Worm (Caenorhabditis elegans) whole organism, L4 larva: ENCODE measurements around the gene Y57E12AL.6.

Source experiments
- T26A8.4 ChIP-seq: fragments of 200-800 bp; sonication (Bioruptor generic); IDR thresholded peaks from 2 replicates; pipeline ENCODE4 v1.3.6; 2022; ENCODE audit warnings: missing genetic modification characterization, missing compliant biosample characterization
- Y105C5A.15 ChIP-seq: fragments of 200-800 bp; sonication (Bioruptor generic); IDR thresholded peaks from 2 replicates; pipeline ENCODE4 v1.3.6; 2022; ENCODE audit warnings: missing genetic modification characterization, missing compliant biosample characterization
- Y48G9A.11 ChIP-seq: fragments of 200-800 bp; sonication (Bioruptor generic); IDR thresholded peaks from 2 replicates; pipeline ENCODE4 v1.3.6; 2022; ENCODE audit warnings: missing genetic modification reagents, missing genetic modification characterization, missing compliant biosample characterization
- ZK546.5 ChIP-seq, 2 experiments: sonication (generic microtip); optimal IDR thresholded peaks; 2 replicates each; lab custom pipeline; 2017; ENCODE audit warnings: missing biosample characterization in 2 of 2, missing genetic modification characterization in 2 of 2
- aha-1 ChIP-seq: fragments of 150-350 bp; peaks from one replicate; lab custom pipeline; 2014; ENCODE audit warnings: missing biosample characterization, missing genetic modification characterization
- attf-4 ChIP-seq: sonication (generic microtip); optimal IDR thresholded peaks from 3 replicates; lab custom pipeline; 2017; ENCODE audit warnings: missing biosample characterization, missing genetic modification characterization
- cey-2 ChIP-seq: sonication (generic microtip); optimal IDR thresholded peaks from 3 replicates; lab custom pipeline; 2017; ENCODE audit warnings: missing genetic modification characterization, mild to moderate bottlenecking, missing compliant biosample characterization, antibody characterized with exemption, borderline replicate concordance; ENCODE audit not compliant: insufficient read depth
- daf-8 ChIP-seq: fragments of 200-800 bp; sonication (Bioruptor generic); IDR thresholded peaks from 2 replicates; pipeline ENCODE4 v1.3.6; 2022; ENCODE audit warnings: missing genetic modification characterization, missing compliant biosample characterization
- dve-1 ChIP-seq: sonication (generic microtip); optimal IDR thresholded peaks from 2 replicates; lab custom pipeline; 2017; ENCODE audit warnings: antibody characterized with exemption, mild to moderate bottlenecking, missing genetic modification characterization, missing compliant biosample characterization; ENCODE audit not compliant: insufficient read depth
- fos-1 ChIP-seq: fragments of 150-350 bp; optimal IDR thresholded peaks from 2 replicates; lab custom pipeline; 2014; ENCODE audit warnings: missing biosample characterization, missing genetic modification characterization
- lin-15B ChIP-seq: fragments of 150-350 bp; sonication (generic microtip); optimal IDR thresholded peaks from 3 replicates; lab custom pipeline; 2014; ENCODE audit warnings: missing biosample characterization, missing genetic modification characterization
- lin-29 ChIP-seq: fragments of 200-800 bp; sonication (Bioruptor generic); IDR thresholded peaks from 2 replicates; pipeline ENCODE4 v1.3.6; 2022; ENCODE audit warnings: missing genetic modification reagents, missing genetic modification characterization, missing compliant biosample characterization
- lin-38 ChIP-seq: fragments of 200-800 bp; sonication (Bioruptor generic); IDR thresholded peaks from 2 replicates; pipeline ENCODE4 v1.3.6; 2022; ENCODE audit warnings: missing genetic modification reagents, missing genetic modification characterization, missing compliant biosample characterization
- lsy-2 ChIP-seq, 2 experiments: fragments of 150-350 bp in 1 of 2; sonication (generic microtip) in 1 of 2; optimal IDR thresholded peaks; 2 replicates each; lab custom pipeline; 2014 to 2017; ENCODE audit warnings: missing biosample characterization in 2 of 2, missing genetic modification characterization in 2 of 2
- mdl-1 ChIP-seq, 2 experiments: fragments of 150-350 bp in 1 of 2; sonication (generic microtip) in 1 of 2; optimal IDR thresholded peaks; 2 replicates each; lab custom pipeline; 2014 to 2017; ENCODE audit warnings: missing biosample characterization in 2 of 2, missing genetic modification characterization in 2 of 2
- mdt-29 ChIP-seq: fragments of 200-800 bp; sonication (Bioruptor generic); IDR thresholded peaks from 2 replicates; pipeline ENCODE4 v1.3.6; 2022; ENCODE audit warnings: missing genetic modification reagents, missing genetic modification characterization, missing compliant biosample characterization
- mxl-2 ChIP-seq: fragments of 200-800 bp; sonication (Bioruptor generic); conservative IDR thresholded peaks from 2 replicates; pipeline ENCODE4 v1.3.6; 2022; ENCODE audit warnings: missing genetic modification reagents, missing genetic modification characterization, missing compliant biosample characterization
- mxl-3 ChIP-seq: fragments of 200-800 bp; sonication (Bioruptor generic); optimal IDR thresholded peaks from 2 replicates; lab custom pipeline; 2018; ENCODE audit warnings: mild to moderate bottlenecking, missing genetic modification characterization, missing compliant biosample characterization
- nhr-11 ChIP-seq: fragments of 150-350 bp; optimal IDR thresholded peaks from 2 replicates; lab custom pipeline; 2014; ENCODE audit warnings: missing biosample characterization, missing genetic modification characterization
- nhr-237 ChIP-seq: sonication (generic microtip); optimal IDR thresholded peaks from 2 replicates; lab custom pipeline; 2017; ENCODE audit warnings: missing biosample characterization, missing genetic modification characterization
- nhr-25 ChIP-seq: sonication (generic microtip); optimal IDR thresholded peaks from 2 replicates; lab custom pipeline; 2017; ENCODE audit warnings: missing genetic modification characterization, mild to moderate bottlenecking, missing compliant biosample characterization, antibody characterized with exemption, moderate library complexity, borderline replicate concordance; ENCODE audit not compliant: insufficient read depth
- php-3 ChIP-seq: fragments of 200-800 bp; sonication (Bioruptor generic); IDR thresholded peaks from 2 replicates; pipeline ENCODE4 v1.3.6; 2022; ENCODE audit warnings: missing genetic modification reagents, missing genetic modification characterization, missing compliant biosample characterization
- pqm-1 ChIP-seq: sonication (generic microtip); optimal IDR thresholded peaks from 2 replicates; lab custom pipeline; 2017; ENCODE audit warnings: missing biosample characterization, missing genetic modification characterization
- saeg-2 ChIP-seq: fragments of 200-800 bp; sonication (Bioruptor generic); IDR thresholded peaks from 2 replicates; pipeline ENCODE4 v1.3.6; 2022; ENCODE audit warnings: missing genetic modification reagents, missing genetic modification characterization, missing compliant biosample characterization
- set-16 ChIP-seq: fragments of 200-800 bp; sonication (Bioruptor generic); IDR thresholded peaks from 2 replicates; pipeline ENCODE4 v1.3.6; 2022; ENCODE audit warnings: missing genetic modification reagents, missing genetic modification characterization, missing compliant biosample characterization
- tag-97 ChIP-seq: fragments of 200-800 bp; sonication (Bioruptor generic); IDR thresholded peaks from 2 replicates; pipeline ENCODE4 v1.3.6; 2022; ENCODE audit warnings: missing genetic modification characterization, missing compliant biosample characterization
- unc-130 ChIP-seq: sonication (generic microtip); optimal IDR thresholded peaks from 2 replicates; lab custom pipeline; 2016; ENCODE audit warnings: missing genetic modification reagents, missing genetic modification characterization, missing compliant biosample characterization
- unc-62 ChIP-seq, 3 experiments: fragments of 150-350 bp in 1 of 3; sonication (generic microtip); optimal IDR thresholded peaks in 2 of 3; peaks in 1 of 3; 1 replicate in 1 of 3; 2 replicates in 2 of 3; lab custom pipeline; 2014 to 2017; ENCODE audit warnings: missing biosample characterization in 3 of 3, missing genetic modification characterization in 3 of 3, missing genetic modification reagents in 3 of 3, missing genotype in 1 of 3
- zfp-3 ChIP-seq: fragments of 200-800 bp; sonication (Bioruptor generic); conservative IDR thresholded peaks from 2 replicates; pipeline ENCODE4 v1.3.6; 2022; ENCODE audit warnings: missing genetic modification reagents, missing genetic modification characterization, missing compliant biosample characterization
- zip-2 ChIP-seq: fragments of 150-350 bp; optimal IDR thresholded peaks from 2 replicates; lab custom pipeline; 2014; ENCODE audit warnings: missing biosample characterization, missing genetic modification characterization

Y57E12AL.6 gene

ce11 chrV:7054598-7054997 lies 5.7 kb downstream of the Y57E12AL.6 start, which contains the start of gene spig-8:
Gene spig-8, plus strand, starts transcription at chrV:7054898.
- TF ChIP-seq set-16 (GFP tag; lab: Robert Waterston, UW) = no peak
- no peak for TF ChIP-seq zfp-3 (GFP tag; lab: Robert Waterston, UW)
- no peak for TF ChIP-seq lin-38
- no peak for TF ChIP-seq mxl-2 (GFP tag; lab: Robert Waterston, UW)
- TF ChIP-seq daf-8 = no peak
- TF ChIP-seq T26A8.4 = no peak
- TF ChIP-seq mdl-1 (tag; optimal IDR thresholded peaks at IDR 0.05; lab: Kevin White, UChicago) = no peak
- TF ChIP-seq unc-130 = no peak
- no peak for TF ChIP-seq zip-2

ce11 chrV:7053100-7053499 lies 7.2 kb downstream of the Y57E12AL.6 start, which contains the start of gene txt-17:
Gene txt-17, minus strand, starts transcription at chrV:7053200.
- no peak for TF ChIP-seq mxl-3
- TF ChIP-seq dve-1 = no peak
- no peak for TF ChIP-seq cey-2 (tag; lab: Kevin White, UChicago)
- no peak for TF ChIP-seq lin-29 (GFP tag; lab: Robert Waterston, UW)
- TF ChIP-seq nhr-237 (tag; lab: Kevin White, UChicago) = no peak
- no peak for TF ChIP-seq php-3
- TF ChIP-seq saeg-2 = no peak
- no peak for TF ChIP-seq ZK546.5 (tag; optimal IDR thresholded peaks at IDR 0.05; lab: Kevin White, UChicago)
- TF ChIP-seq lsy-2 (tag; optimal IDR thresholded peaks at IDR 0.05; lab: Kevin White, UChicago) = no peak

- TF ChIP-seq Y48G9A.11 (GFP tag; lab: Robert Waterston, UW) (peak; percentile 96), pqm-1 (no peak)
Measured at ce11 chrV:7051133-7051765, 9.0 kb downstream of the Y57E12AL.6 start, which contains the start of the genes tofu-2 and spig-1. Gene tofu-2, minus strand, starts transcription at chrV:7051248. Gene spig-1, plus strand, starts transcription at chrV:7051715.

ce11 chrV:7050153-7050552 lies 10.1 kb downstream of the Y57E12AL.6 start:
- TF ChIP-seq aha-1 (peak; percentile 27), Y105C5A.15 (GFP tag; lab: Robert Waterston, UW) (no peak), nhr-11 (tag; lab: Kevin White, UChicago) (no peak), unc-62 (GFP tag; optimal IDR thresholded peaks at IDR 0.05 in 1 of 2; lab: Kevin White, UChicago) (peak in 1 of 2 experiments; percentile 92), unc-62 (tag; optimal IDR thresholded peaks at IDR 0.05; lab: Kevin White, UChicago) (no peak)

- TF ChIP-seq unc-62 (GFP tag; optimal IDR thresholded peaks at IDR 0.05 in 1 of 2; lab: Kevin White, UChicago) = peak in 1 of 2 experiments; percentile 16
- TF ChIP-seq unc-62 (tag; optimal IDR thresholded peaks at IDR 0.05; lab: Kevin White, UChicago) = no peak
- TF ChIP-seq nhr-25 (tag; lab: Kevin White, UChicago) = no peak
Measured at ce11 chrV:7047512-7047911, 12.8 kb downstream of the Y57E12AL.6 start, which contains the start of gene F20A1.8. Gene F20A1.8, minus strand, starts transcription at chrV:7047612.

ce11 chrV:7046005-7046404 lies 14.3 kb downstream of the Y57E12AL.6 start, which contains the start of gene F20A1.2:
Gene F20A1.2, plus strand, starts transcription at chrV:7046305.
- TF ChIP-seq fos-1 (tag; lab: Kevin White, UChicago) (no peak), mdt-29 (no peak), tag-97 (GFP tag; lab: Robert Waterston, UW) (no peak), attf-4 (tag; lab: Kevin White, UChicago) (no peak), lin-15B (tag; lab: Kevin White, UChicago) (no peak)
